Worm (Caenorhabditis elegans) whole organism, mixed stage, embryonic: ENCODE measurements around the gene clec-179.

Source experiments
- elt-1 ChIP-seq: sonication (generic microtip); optimal IDR thresholded peaks from 2 replicates; lab custom pipeline; 2017; ENCODE audit warnings: missing genetic modification characterization, mild to moderate bottlenecking, missing compliant biosample characterization, antibody characterized with exemption, moderate library complexity, borderline replicate concordance; ENCODE audit not compliant: insufficient read depth
- mep-1 ChIP-seq: fragments of 150-350 bp; optimal IDR thresholded peaks from 2 replicates; lab custom pipeline; 2017; ENCODE audit warnings: missing biosample characterization, missing genetic modification reagents, missing genetic modification characterization, inconsistent platforms
- nhr-12 ChIP-seq: fragments of 150-350 bp; optimal IDR thresholded peaks from 2 replicates; lab custom pipeline; 2014; ENCODE audit warnings: missing biosample characterization, missing genetic modification characterization
- unc-39 ChIP-seq: fragments of 150-350 bp; optimal IDR thresholded peaks from 2 replicates; lab custom pipeline; 2014; ENCODE audit warnings: missing biosample characterization, missing genetic modification characterization
- unc-62 ChIP-seq: fragments of 150-350 bp; optimal IDR thresholded peaks from 2 replicates; lab custom pipeline; 2014; ENCODE audit warnings: missing biosample characterization, missing genetic modification reagents, missing genetic modification characterization
- ztf-11 ChIP-seq: fragments of 150-350 bp; optimal IDR thresholded peaks from 2 replicates; lab custom pipeline; 2014; ENCODE audit warnings: missing biosample characterization, missing genetic modification characterization

DNA sequence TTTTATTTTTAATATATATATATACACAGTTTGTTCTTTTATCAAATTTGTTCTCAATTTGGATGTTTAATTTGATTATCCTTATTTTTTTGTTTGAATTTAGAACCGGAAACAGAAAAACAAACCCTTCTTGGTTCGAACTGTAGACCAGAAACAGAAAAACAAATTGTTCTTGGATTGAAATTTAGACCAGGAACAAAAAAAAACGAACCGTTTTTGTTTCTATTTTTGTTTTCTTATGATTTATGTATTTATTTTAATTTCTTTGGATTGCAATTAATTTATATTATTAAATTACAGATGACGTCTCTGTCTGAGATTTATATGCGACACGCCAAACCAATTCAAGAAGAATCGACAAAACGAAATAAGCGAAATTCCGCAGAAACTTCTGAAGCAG is 9.2 kb downstream of the clec-179 start, which contains the start of gene C42D4.19:
- TF ChIP-seq nhr-12 (tag; lab: Kevin White, UChicago) (no peak), elt-1 (tag; lab: Kevin White, UChicago) (no peak), unc-62 (GFP tag; lab: Kevin White, UChicago) (no peak), unc-39 (no peak), mep-1 (tag; lab: Kevin White, UChicago) (no peak), ztf-11 (no peak)
